Worm (Caenorhabditis elegans): ENCODE results near the gene Y37E11AL.9.

Y37E11AL.9 gene

ce11 chrIV:3700554-3700953, at the start of gene Y37E11AL.9:
Gene Y37E11AL.9 (minus strand): TSS chrIV:3700654.
- TF ChIP-seq ceh-13 (GFP tag; optimal IDR thresholded peaks at IDR 0.05) (no peak), hmbx-1 (tag; optimal IDR thresholded peaks at IDR 0.05) (no peak)

- TF ChIP-seq sea-1 (GFP tag; conservative IDR thresholded peaks at IDR 0.05) (no peak), F13C5.2 (tag; optimal IDR thresholded peaks at IDR 0.05) (no peak), ceh-13 (GFP tag; optimal IDR thresholded peaks at IDR 0.05) (no peak), pes-1 (GFP tag; IDR thresholded peaks at IDR 0.05) (no peak), B0310.2 (tag; optimal IDR thresholded peaks at IDR 0.05) (no peak), tra-4 (tag; optimal IDR thresholded peaks at IDR 0.05) (no peak), hmbx-1 (tag; optimal IDR thresholded peaks at IDR 0.05) (no peak), aly-1 (tag; optimal IDR thresholded peaks at IDR 0.05) (no peak), hnd-1 (tag; optimal IDR thresholded peaks at IDR 0.05) (no peak), tbx-11 (GFP tag; IDR thresholded peaks at IDR 0.05) (no peak), flt-1 (GFP tag; IDR thresholded peaks at IDR 0.05) (no peak), tbx-37 (GFP tag; conservative IDR thresholded peaks at IDR 0.05) (no peak)
Observed at ce11 chrIV:3745806-3746205, 45.4 kb upstream of the Y37E11AL.9 start.

ce11 chrIV:3743748-3744147, 43.3 kb upstream of the Y37E11AL.9 start, which contains the start of gene siah-1:
Gene siah-1 (plus strand): TSS chrIV:3744048.
- TF ChIP-seq flt-1 (GFP tag; IDR thresholded peaks at IDR 0.05), result no peak
- TF ChIP-seq B0310.2 (tag; optimal IDR thresholded peaks at IDR 0.05), result no peak
- TF ChIP-seq ama-1 (optimal IDR thresholded peaks at IDR 0.05), result no peak
- TF ChIP-seq scrt-1 (GFP tag; IDR thresholded peaks at IDR 0.05), result no peak
- TF ChIP-seq hnd-1 (tag; optimal IDR thresholded peaks at IDR 0.05), result no peak
- no peak for TF ChIP-seq tra-4 (tag; optimal IDR thresholded peaks at IDR 0.05)
- TF ChIP-seq sea-1 (GFP tag; conservative IDR thresholded peaks at IDR 0.05), result no peak
- TF ChIP-seq hmbx-1 (tag; optimal IDR thresholded peaks at IDR 0.05), result no peak
- TF ChIP-seq F13C5.2 (tag; optimal IDR thresholded peaks at IDR 0.05), result no peak
- no peak for TF ChIP-seq hmg-4 (GFP tag; optimal IDR thresholded peaks at IDR 0.05)
- no peak for TF ChIP-seq aly-1 (tag; optimal IDR thresholded peaks at IDR 0.05)
- no peak for TF ChIP-seq ets-7 (tag; optimal IDR thresholded peaks at IDR 0.05)
- TF ChIP-seq tbx-11 (GFP tag; IDR thresholded peaks at IDR 0.05), result no peak

- peak; percentile 73 for TF ChIP-seq hmg-4 (GFP tag; optimal IDR thresholded peaks at IDR 0.05)
- TF ChIP-seq F13C5.2 (tag; optimal IDR thresholded peaks at IDR 0.05), result peak; percentile 28
- TF ChIP-seq B0310.2 (tag; optimal IDR thresholded peaks at IDR 0.05), result no peak
- TF ChIP-seq tbx-37 (GFP tag; conservative IDR thresholded peaks at IDR 0.05), result no peak
- TF ChIP-seq hnd-1 (tag; optimal IDR thresholded peaks at IDR 0.05), result no peak
- TF ChIP-seq ama-1 (optimal IDR thresholded peaks at IDR 0.05), result no peak
Observed at ce11 chrIV:3742426-3742839, 42.0 kb upstream of the Y37E11AL.9 start.

- TF ChIP-seq pes-1 (GFP tag; IDR thresholded peaks at IDR 0.05), result no peak
- no peak for TF ChIP-seq hmbx-1 (tag; optimal IDR thresholded peaks at IDR 0.05)
- no peak for TF ChIP-seq ets-7 (tag; optimal IDR thresholded peaks at IDR 0.05)
- TF ChIP-seq hnd-1 (tag; optimal IDR thresholded peaks at IDR 0.05), result no peak
Observed at ce11 chrIV:3741874-3742273, 41.4 kb upstream of the Y37E11AL.9 start.

- TF ChIP-seq tbx-11 (GFP tag; IDR thresholded peaks at IDR 0.05) (no peak), ama-1 (optimal IDR thresholded peaks at IDR 0.05) (no peak), hmg-4 (GFP tag; optimal IDR thresholded peaks at IDR 0.05) (no peak), sea-1 (GFP tag; conservative IDR thresholded peaks at IDR 0.05) (no peak), ceh-36 (tag; optimal IDR thresholded peaks at IDR 0.05) (no peak)
Observed at ce11 chrIV:3740830-3741477, 40.5 kb upstream of the Y37E11AL.9 start, which contains the start of gene nape-1. Gene nape-1 (minus strand): TSS chrIV:3740880.

- TF ChIP-seq hmg-4 (GFP tag; optimal IDR thresholded peaks at IDR 0.05) (no peak), ama-1 (optimal IDR thresholded peaks at IDR 0.05) (no peak), pes-1 (GFP tag; IDR thresholded peaks at IDR 0.05) (no peak), hmbx-1 (tag; optimal IDR thresholded peaks at IDR 0.05) (no peak), ceh-13 (GFP tag; optimal IDR thresholded peaks at IDR 0.05) (no peak), hnd-1 (tag; optimal IDR thresholded peaks at IDR 0.05) (no peak)
Observed at ce11 chrIV:3738655-3739403, 38.4 kb upstream of the Y37E11AL.9 start, which contains the start of gene nape-2. Gene nape-2 (minus strand): TSS chrIV:3738925.

- TF ChIP-seq ama-1 (optimal IDR thresholded peaks at IDR 0.05), result no peak
- TF ChIP-seq ceh-13 (GFP tag; optimal IDR thresholded peaks at IDR 0.05), result no peak
- TF ChIP-seq tbx-11 (GFP tag; IDR thresholded peaks at IDR 0.05), result no peak
- TF ChIP-seq pes-1 (GFP tag; IDR thresholded peaks at IDR 0.05), result no peak
- TF ChIP-seq aly-1 (tag; optimal IDR thresholded peaks at IDR 0.05), result no peak
- no peak for TF ChIP-seq hmg-4 (GFP tag; optimal IDR thresholded peaks at IDR 0.05)
- TF ChIP-seq ets-7 (tag; optimal IDR thresholded peaks at IDR 0.05), result no peak
- TF ChIP-seq tbx-37 (GFP tag; conservative IDR thresholded peaks at IDR 0.05), result no peak
- no peak for TF ChIP-seq ceh-36 (tag; optimal IDR thresholded peaks at IDR 0.05)
- no peak for TF ChIP-seq B0310.2 (tag; optimal IDR thresholded peaks at IDR 0.05)
- no peak for TF ChIP-seq scrt-1 (GFP tag; IDR thresholded peaks at IDR 0.05)
- TF ChIP-seq hmbx-1 (tag; optimal IDR thresholded peaks at IDR 0.05), result no peak
- TF ChIP-seq tra-4 (tag; optimal IDR thresholded peaks at IDR 0.05), result no peak
- no peak for TF ChIP-seq F13C5.2 (tag; optimal IDR thresholded peaks at IDR 0.05)
- TF ChIP-seq sea-1 (GFP tag; conservative IDR thresholded peaks at IDR 0.05), result no peak
Observed at ce11 chrIV:3736244-3736643, 35.8 kb upstream of the Y37E11AL.9 start.

Measured in whole organism, early embryonic.